Fruit fly (Drosophila melanogaster): Measurements from ENCODE around the gene Gale.

dm6 chr3L:624203-624914 is 24.0 kb upstream of the Gale start:
- TF ChIP-seq Met (GFP tag; optimal IDR thresholded peaks at IDR 0.05) = no peak
- TF ChIP-seq CG10631 (GFP tag; optimal IDR thresholded peaks at IDR 0.05) = no peak
- TF ChIP-seq dac (GFP tag; optimal IDR thresholded peaks at IDR 0.05) = no peak
- no peak for TF ChIP-seq Blimp-1 (GFP tag; optimal IDR thresholded peaks at IDR 0.05)
- no peak for TF ChIP-seq esn (GFP tag; optimal IDR thresholded peaks at IDR 0.05)
- TF ChIP-seq fd85E (GFP tag; optimal IDR thresholded peaks at IDR 0.05) = no peak
- no peak for TF ChIP-seq Gug (GFP tag; IDR thresholded peaks at IDR 0.05)
- no peak for TF ChIP-seq Hr38 (GFP tag; optimal IDR thresholded peaks at IDR 0.05)
- TF ChIP-seq pdm3 (GFP tag; optimal IDR thresholded peaks at IDR 0.05) = no peak
- no peak for TF ChIP-seq CG11762 (GFP tag; optimal IDR thresholded peaks at IDR 0.05; ENCODE audit: insufficient read depth)
- TF ChIP-seq CG31627 (GFP tag; optimal IDR thresholded peaks at IDR 0.05) = no peak
- TF ChIP-seq CG6808 (GFP tag; optimal IDR thresholded peaks at IDR 0.05) = no peak
- TF ChIP-seq topi (GFP tag; optimal IDR thresholded peaks at IDR 0.05) = no peak

Data from whole organism, prepupa.